Fruit fly (Drosophila melanogaster) whole organism, embryonic: ENCODE results near the gene Tim9b.

Experiments used
- Blimp-1 ChIP-seq: fragments of 200-800 bp; sonication (Bioruptor generic); optimal IDR thresholded peaks from 3 replicates; lab custom pipeline; 2018; ENCODE audit warnings: missing biosample characterization, missing genetic modification characterization, mild to moderate bottlenecking, moderate library complexity, missing genetic modification reagents
- BtbVII ChIP-seq: fragments of 200-800 bp; sonication (Bioruptor generic); optimal IDR thresholded peaks from 3 replicates; lab custom pipeline; 2017; ENCODE audit warnings: missing biosample characterization, mild to moderate bottlenecking, missing genetic modification characterization
- C15 ChIP-seq: fragments of 200-800 bp; sonication (Bioruptor generic); IDR thresholded peaks from 3 replicates; pipeline ENCODE4 v1.3.6; 2022; ENCODE audit warnings: missing biosample characterization, missing genetic modification characterization
- CG10431 ChIP-seq: fragments of 200-800 bp; sonication (Bioruptor generic); optimal IDR thresholded peaks from 3 replicates; lab custom pipeline; 2018; ENCODE audit warnings: missing biosample characterization, mild to moderate bottlenecking, missing genetic modification characterization
- CG11723 ChIP-seq: fragments of 200-800 bp; sonication (Bioruptor generic); optimal IDR thresholded peaks from 2 replicates; lab custom pipeline; 2017; ENCODE audit warnings: missing biosample characterization, mild to moderate bottlenecking, missing genetic modification characterization
- CG12391 ChIP-seq: fragments of 200-800 bp; sonication (Bioruptor generic); optimal IDR thresholded peaks from 3 replicates; lab custom pipeline; 2018; ENCODE audit warnings: missing biosample characterization, mild to moderate bottlenecking, missing genetic modification characterization, moderate library complexity
- CG13287 ChIP-seq: fragments of 200-800 bp; sonication (Bioruptor generic); IDR thresholded peaks from 2 replicates; pipeline ENCODE4 v1.3.6; 2022; ENCODE audit warnings: missing biosample characterization, missing genetic modification characterization; ENCODE audit not compliant: partially characterized antibody
- CG13775 ChIP-seq: fragments of 200-800 bp; sonication (Bioruptor generic); optimal IDR thresholded peaks from 3 replicates; lab custom pipeline; 2017; ENCODE audit warnings: missing biosample characterization, mild to moderate bottlenecking, missing genetic modification characterization
- CG1529 ChIP-seq: fragments of 200-800 bp; sonication (Bioruptor generic); optimal IDR thresholded peaks from 3 replicates; lab custom pipeline; 2018; ENCODE audit warnings: missing biosample characterization, missing genetic modification characterization
- CG1602 ChIP-seq: fragments of 200-800 bp; sonication (Bioruptor generic); optimal IDR thresholded peaks from 3 replicates; lab custom pipeline; 2016; ENCODE audit warnings: missing biosample characterization, missing genetic modification characterization
- CG16813 ChIP-seq: fragments of 200-800 bp; sonication (Bioruptor generic); IDR thresholded peaks from 3 replicates; pipeline ENCODE4 v1.3.6; 2022; ENCODE audit warnings: missing biosample characterization, missing genetic modification characterization; ENCODE audit not compliant: partially characterized antibody
- CG16863 ChIP-seq: fragments of 200-800 bp; sonication (Bioruptor generic); optimal IDR thresholded peaks from 3 replicates; lab custom pipeline; 2016; ENCODE audit warnings: missing biosample characterization, missing genetic modification characterization
- CG17385 ChIP-seq: fragments of 200-800 bp; sonication (Bioruptor generic); optimal IDR thresholded peaks from 3 replicates; lab custom pipeline; 2018; ENCODE audit warnings: missing biosample characterization, mild to moderate bottlenecking, missing genetic modification characterization
- CG18262 ChIP-seq: fragments of 200-800 bp; optimal IDR thresholded peaks from 3 replicates; lab custom pipeline; 2019; ENCODE audit warnings: missing biosample characterization, mild to moderate bottlenecking, missing genetic modification characterization, moderate library complexity
- CG18619 ChIP-seq: fragments of 200-800 bp; sonication (Bioruptor generic); optimal IDR thresholded peaks from 3 replicates; lab custom pipeline; 2017; ENCODE audit warnings: missing biosample characterization, mild to moderate bottlenecking, missing genetic modification characterization
- CG3065 ChIP-seq: fragments of 200-800 bp; sonication (Bioruptor generic); optimal IDR thresholded peaks from 2 replicates; lab custom pipeline; 2016; ENCODE audit warnings: missing biosample characterization, missing genetic modification characterization
- CG31388 ChIP-seq: fragments of 200-800 bp; sonication (Bioruptor generic); optimal IDR thresholded peaks from 2 replicates; lab custom pipeline; 2016; ENCODE audit warnings: missing biosample characterization, missing genetic modification characterization
- CG31441 ChIP-seq: fragments of 200-800 bp; sonication (Bioruptor generic); IDR thresholded peaks from 2 replicates; pipeline ENCODE4 v1.3.6; 2022; ENCODE audit warnings: missing biosample characterization, missing genetic modification characterization
- CG3407 ChIP-seq: fragments of 200-800 bp; sonication (Bioruptor generic); optimal IDR thresholded peaks from 2 replicates; lab custom pipeline; 2018; ENCODE audit warnings: missing biosample characterization, mild to moderate bottlenecking, missing genetic modification characterization
- CG3838 ChIP-seq: fragments of 200-800 bp; sonication (Bioruptor generic); optimal IDR thresholded peaks from 3 replicates; lab custom pipeline; 2016; ENCODE audit warnings: missing biosample characterization, missing genetic modification characterization
- CG42726 ChIP-seq: fragments of 200-800 bp; sonication (Bioruptor generic); IDR thresholded peaks from 2 replicates; pipeline ENCODE4 v1.3.6; 2022; ENCODE audit warnings: missing biosample characterization, missing genetic modification characterization; ENCODE audit not compliant: partially characterized antibody
- CG4820 ChIP-seq: fragments of 200-800 bp; sonication (Bioruptor generic); optimal IDR thresholded peaks from 3 replicates; lab custom pipeline; 2016; ENCODE audit warnings: missing biosample characterization, missing genetic modification characterization
- CG6254 ChIP-seq: fragments of 200-800 bp; sonication (Bioruptor generic); optimal IDR thresholded peaks from 3 replicates; lab custom pipeline; 2017; ENCODE audit warnings: mild to moderate bottlenecking, missing biosample characterization, missing genetic modification reagents, missing genetic modification characterization
- CG6654 ChIP-seq: fragments of 200-800 bp; sonication (Bioruptor generic); optimal IDR thresholded peaks from 2 replicates; lab custom pipeline; 2017; ENCODE audit warnings: missing biosample characterization, mild to moderate bottlenecking, missing genetic modification characterization
- CG9437 ChIP-seq: fragments of 200-800 bp; sonication (Bioruptor generic); optimal IDR thresholded peaks from 2 replicates; lab custom pipeline; 2018; ENCODE audit warnings: missing biosample characterization, mild to moderate bottlenecking, missing genetic modification characterization
- Dad ChIP-seq: fragments of 200-800 bp; sonication (Bioruptor generic); optimal IDR thresholded peaks from 3 replicates; lab custom pipeline; 2016; ENCODE audit warnings: missing biosample characterization, missing genetic modification characterization
- Dek ChIP-seq: fragments of 200-800 bp; sonication (Bioruptor generic); optimal IDR thresholded peaks from 3 replicates; lab custom pipeline; 2019; ENCODE audit warnings: missing biosample characterization, mild to moderate bottlenecking, missing genetic modification characterization, moderate library complexity
- E2f2 ChIP-seq: fragments of 200-800 bp; sonication (Bioruptor generic); IDR thresholded peaks from 2 replicates; pipeline ENCODE4 v1.3.6; 2022; ENCODE audit warnings: missing biosample characterization, missing genetic modification characterization
- H2.0 ChIP-seq: fragments of 200-800 bp; sonication (Bioruptor generic); IDR thresholded peaks from 2 replicates; pipeline ENCODE4 v1.3.6; 2022; ENCODE audit warnings: missing biosample characterization, missing genetic modification characterization
- HLH3B ChIP-seq: fragments of 200-800 bp; sonication (Bioruptor generic); IDR thresholded peaks from 2 replicates; pipeline ENCODE4 v1.3.6; 2022; ENCODE audit warnings: missing biosample characterization, missing genetic modification characterization
- Lhr ChIP-seq: fragments of 200-800 bp; sonication (Bioruptor generic); optimal IDR thresholded peaks from 3 replicates; lab custom pipeline; 2017; ENCODE audit warnings: mild to moderate bottlenecking, missing biosample characterization, missing genetic modification reagents, missing genetic modification characterization
- Nf-YA ChIP-seq: fragments of 200-800 bp; sonication (Bioruptor generic); IDR thresholded peaks from 2 replicates; pipeline ENCODE4 v1.3.6; 2022; ENCODE audit warnings: missing biosample characterization, missing genetic modification characterization
- Sin3A ChIP-seq: fragments of >200 bp; optimal IDR thresholded peaks from 2 replicates; lab custom pipeline; 2018
- ab ChIP-seq: fragments of 200-800 bp; sonication (Bioruptor generic); optimal IDR thresholded peaks from 2 replicates; lab custom pipeline; 2016; ENCODE audit warnings: missing biosample characterization, missing genetic modification characterization
- aop ChIP-seq: fragments of 200-800 bp; sonication (Bioruptor generic); IDR thresholded peaks from 2 replicates; pipeline ENCODE4 v1.3.6; 2022; ENCODE audit warnings: missing biosample characterization, missing genetic modification characterization
- ap ChIP-seq: fragments of 200-800 bp; sonication (Bioruptor generic); IDR thresholded peaks from 2 replicates; pipeline ENCODE4 v1.3.6; 2022; ENCODE audit warnings: missing biosample characterization, missing genetic modification characterization
- chm ChIP-seq: fragments of 200-800 bp; sonication (Bioruptor generic); IDR thresholded peaks from 2 replicates; pipeline ENCODE4 v1.3.6; 2022; ENCODE audit warnings: missing biosample characterization, missing genetic modification characterization
- disco-r ChIP-seq: fragments of 200-800 bp; sonication (Bioruptor generic); optimal IDR thresholded peaks from 2 replicates; lab custom pipeline; 2016; ENCODE audit warnings: missing biosample characterization, missing genetic modification characterization
- exex ChIP-seq: fragments of 200-800 bp; sonication (Bioruptor generic); optimal IDR thresholded peaks from 4 replicates; lab custom pipeline; 2018; ENCODE audit warnings: missing biosample characterization, mild to moderate bottlenecking, missing genetic modification characterization, moderate library complexity
- fd102C ChIP-seq: fragments of 200-800 bp; sonication (Bioruptor generic); optimal IDR thresholded peaks from 2 replicates; lab custom pipeline; 2018; ENCODE audit warnings: missing biosample characterization, mild to moderate bottlenecking, missing genetic modification characterization, moderate library complexity
- gfzf ChIP-seq: fragments of 200-800 bp; sonication (Bioruptor generic); optimal IDR thresholded peaks from 2 replicates; lab custom pipeline; 2016; ENCODE audit warnings: missing biosample characterization, mild to moderate bottlenecking, missing genetic modification characterization, moderate library complexity
- luna ChIP-seq: fragments of 200-800 bp; sonication (Bioruptor generic); optimal IDR thresholded peaks from 2 replicates; lab custom pipeline; 2016; ENCODE audit warnings: missing biosample characterization, missing genetic modification characterization
- maf-S ChIP-seq: fragments of 200-800 bp; sonication (Bioruptor generic); optimal IDR thresholded peaks from 2 replicates; lab custom pipeline; 2016; ENCODE audit warnings: missing biosample characterization, missing genetic modification characterization
- psq ChIP-seq: fragments of 200-800 bp; sonication (Bioruptor generic); optimal IDR thresholded peaks from 2 replicates; lab custom pipeline; 2017; ENCODE audit warnings: missing biosample characterization, missing genetic modification characterization
- run ChIP-seq: fragments of 200-800 bp; sonication (Bioruptor generic); optimal IDR thresholded peaks from 3 replicates; lab custom pipeline; 2018; ENCODE audit warnings: missing biosample characterization, mild to moderate bottlenecking, missing genetic modification characterization
- sd ChIP-seq: fragments of 200-800 bp; sonication (Bioruptor generic); optimal IDR thresholded peaks from 3 replicates; lab custom pipeline; 2018; ENCODE audit warnings: missing biosample characterization, mild to moderate bottlenecking, missing genetic modification characterization, moderate library complexity
- ssp ChIP-seq: fragments of 200-800 bp; sonication (Bioruptor generic); IDR thresholded peaks from 2 replicates; pipeline ENCODE4 v1.3.6; 2022; ENCODE audit warnings: missing biosample characterization, missing genetic modification characterization
- toy ChIP-seq: fragments of 200-800 bp; sonication (Bioruptor generic); IDR thresholded peaks from 2 replicates; pipeline ENCODE4 v1.3.6; 2022; ENCODE audit warnings: missing biosample characterization, missing genetic modification characterization
- trem ChIP-seq: fragments of 200-800 bp; optimal IDR thresholded peaks from 3 replicates; lab custom pipeline; 2019; ENCODE audit warnings: missing biosample characterization, mild to moderate bottlenecking, missing genetic modification characterization, moderate library complexity
- tx ChIP-seq: fragments of 200-800 bp; sonication (Bioruptor generic); optimal IDR thresholded peaks from 2 replicates; lab custom pipeline; 2016; ENCODE audit warnings: missing biosample characterization, missing genetic modification characterization

Gene Tim9b

dm6 chrX:19642819-19643504, 24.6 kb upstream of the Tim9b start, which contains the start of the genes CG12237 and Sec61gamma (continued):
- no peak for TF ChIP-seq CG1529 (GFP tag; lab: Kevin White, UChicago)
- TF ChIP-seq tx (GFP tag; lab: Kevin White, UChicago), result no peak
- no peak for TF ChIP-seq CG16863
- no peak for TF ChIP-seq CG9437 (GFP tag; lab: Kevin White, UChicago)
- no peak for TF ChIP-seq luna
- TF ChIP-seq CG12391 (tag; lab: Kevin White, UChicago), result peak; percentile 45
- no peak for TF ChIP-seq aop (GFP tag; lab: Robert Waterston, UW)
- no peak for TF ChIP-seq CG11723 (GFP tag; lab: Kevin White, UChicago)
- peak; percentile 33; the same call in 1 of the 2 replicates for TF ChIP-seq CG42726 (GFP tag; lab: Robert Waterston, UW)
- TF ChIP-seq CG3407 (GFP tag; lab: Kevin White, UChicago), result no peak
- TF ChIP-seq Blimp-1, result no peak
- TF ChIP-seq sd (tag; lab: Kevin White, UChicago), result peak; percentile 84
- TF ChIP-seq CG1602 (GFP tag; lab: Kevin White, UChicago), result no peak
- TF ChIP-seq HLH3B (GFP tag; lab: Robert Waterston, UW), result no peak
- 0 out of 2 replicates have a peak, but pooled peaks have one; percentile 6 for TF ChIP-seq H2.0
- TF ChIP-seq CG3838 (GFP tag; lab: Kevin White, UChicago), result no peak
- TF ChIP-seq CG17385, result peak; percentile 9
- TF ChIP-seq CG6654 (GFP tag; lab: Kevin White, UChicago), result no peak
- TF ChIP-seq trem (tag; lab: Kevin White, UChicago), result peak; percentile 30
- TF ChIP-seq ap (GFP tag; lab: Robert Waterston, UW), result no peak
- no peak for TF ChIP-seq CG3065
- TF ChIP-seq E2f2 (GFP tag; lab: Robert Waterston, UW), result peak; percentile 33; the same call in 1 of the 2 replicates
- TF ChIP-seq run, result no peak
- TF ChIP-seq Dad (GFP tag; lab: Kevin White, UChicago), result peak; percentile 24
- TF ChIP-seq CG13775 (GFP tag; lab: Kevin White, UChicago), result peak; percentile 5
- no peak; the same call in 1 of the 2 replicates for TF ChIP-seq CG13287 (GFP tag; lab: Robert Waterston, UW)
- no peak for TF ChIP-seq toy (GFP tag; lab: Robert Waterston, UW)
- no peak for TF ChIP-seq CG10431
- TF ChIP-seq Dek (tag; lab: Kevin White, UChicago), result peak; percentile 27
- TF ChIP-seq ab (GFP tag; lab: Kevin White, UChicago), result no peak
- no peak for TF ChIP-seq CG18619 (GFP tag; lab: Kevin White, UChicago)
- TF ChIP-seq fd102C (GFP tag; lab: Kevin White, UChicago), result no peak
- no peak for TF ChIP-seq CG16813
- TF ChIP-seq C15 (GFP tag; lab: Robert Waterston, UW), result no peak
- no peak for TF ChIP-seq psq (GFP tag; lab: Kevin White, UChicago)
- no peak for TF ChIP-seq BtbVII (GFP tag; lab: Kevin White, UChicago)
- peak; percentile 39 for TF ChIP-seq gfzf (GFP tag; lab: Kevin White, UChicago)
- TF ChIP-seq chm, result peak; percentile 41; the same call in 1 of the 2 replicates
- no peak for TF ChIP-seq Nf-YA (GFP tag; lab: Robert Waterston, UW)
- TF ChIP-seq ssp (GFP tag; lab: Robert Waterston, UW), result peak; percentile 30
- TF ChIP-seq Sin3A (lab: Kevin White, UChicago), result peak; percentile 16
- TF ChIP-seq CG31388 (GFP tag; lab: Kevin White, UChicago), result no peak
- no peak for TF ChIP-seq disco-r (GFP tag; lab: Kevin White, UChicago)
- no peak for TF ChIP-seq Lhr
- no peak for TF ChIP-seq exex
- no peak for TF ChIP-seq CG18262 (tag; lab: Kevin White, UChicago)
- TF ChIP-seq CG31441 (GFP tag; lab: Robert Waterston, UW), result 0 out of 2 replicates have a peak, but pooled peaks have one; percentile 32
- TF ChIP-seq CG6254, result no peak
- TF ChIP-seq maf-S (GFP tag; lab: Kevin White, UChicago), result peak; percentile 11
- no peak for TF ChIP-seq CG4820 (GFP tag; lab: Kevin White, UChicago)
